Worm (Caenorhabditis elegans) whole organism, L1 larva: ENCODE measurements around the gene F46C5.7.
A peak's percentile ranks its signal among the peaks of the same experiment; 100 is the strongest.

Experiments used
- C04F5.9 ChIP-seq: sonication (generic microtip); optimal IDR thresholded peaks from 2 replicates; lab custom pipeline; 2016; ENCODE audit warnings: missing genetic modification characterization, missing compliant biosample characterization
- C16A3.4 ChIP-seq: fragments of 150-350 bp; optimal IDR thresholded peaks from 2 replicates; lab custom pipeline; 2014; ENCODE audit warnings: missing biosample characterization, missing genetic modification characterization
- C34B4.2 ChIP-seq: sonication (generic microtip); optimal IDR thresholded peaks from 2 replicates; lab custom pipeline; 2017; ENCODE audit warnings: mild to moderate bottlenecking, missing genetic modification characterization, missing compliant biosample characterization
- Y116A8C.19 ChIP-seq: sonication (generic microtip); optimal IDR thresholded peaks from 2 replicates; lab custom pipeline; 2016; ENCODE audit warnings: missing compliant biosample characterization, missing genetic modification characterization, borderline replicate concordance
- alr-1 ChIP-seq: fragments of 200-800 bp; sonication (Bioruptor generic); optimal IDR thresholded peaks from 2 replicates; lab custom pipeline; 2018; ENCODE audit warnings: borderline replicate concordance, mild to moderate bottlenecking, missing genetic modification characterization, missing compliant biosample characterization
- ama-1 ChIP-seq: fragments of 150-350 bp; optimal IDR thresholded peaks from 2 replicates; lab custom pipeline; 2014
- blmp-1 ChIP-seq: fragments of 150-350 bp; optimal IDR thresholded peaks from 2 replicates; lab custom pipeline; 2014; ENCODE audit warnings: missing biosample characterization, missing genetic modification characterization
- ceh-82 ChIP-seq, 3 experiments: fragments of 150-350 bp in 1 of 3; sonication (generic microtip) in 2 of 3; optimal IDR thresholded peaks; 2 replicates each; lab custom pipeline; 2014 to 2017; ENCODE audit warnings: missing biosample characterization in 3 of 3, missing genetic modification characterization in 3 of 3
- ceh-88 ChIP-seq: fragments of 200-800 bp; sonication (Bioruptor generic); IDR thresholded peaks from 2 replicates; pipeline ENCODE4 v1.3.6; 2022; ENCODE audit warnings: missing genetic modification characterization, missing compliant biosample characterization
- efl-1 ChIP-seq, 4 experiments: fragments of 150-350 bp; optimal IDR thresholded peaks in 3 of 4; peaks in 1 of 4; 1 replicate in 1 of 4; 2 replicates in 3 of 4; lab custom pipeline; 2014; ENCODE audit warnings: missing biosample characterization in 2 of 4, missing genetic modification characterization in 2 of 4, missing genetic modification reagents in 2 of 4
- egl-13 ChIP-seq: sonication (generic microtip); optimal IDR thresholded peaks from 2 replicates; lab custom pipeline; 2016; ENCODE audit warnings: missing genotype, missing genetic modification reagents, missing genetic modification characterization, missing compliant biosample characterization
- egl-27 ChIP-seq, 2 experiments: fragments of 150-350 bp in 1 of 2; sonication (generic microtip); optimal IDR thresholded peaks; 3 replicates each; lab custom pipeline; 2017 to 2018; ENCODE audit warnings: missing biosample characterization in 2 of 2, missing genetic modification characterization in 2 of 2, missing genetic modification reagents in 2 of 2
- elt-2 ChIP-seq: sonication (generic microtip); optimal IDR thresholded peaks from 2 replicates; lab custom pipeline; 2016; ENCODE audit warnings: missing genetic modification characterization, mild to moderate bottlenecking, inconsistent platforms, missing compliant biosample characterization, missing genetic modification reagents
- elt-3 ChIP-seq, 6 experiments: fragments of 150-350 bp in 1 of 6; sonication (generic microtip); optimal IDR thresholded peaks; 2 replicates each; lab custom pipeline; 2017 to 2018; ENCODE audit warnings: missing biosample characterization in 6 of 6, missing genetic modification characterization in 6 of 6, inconsistent platforms in 1 of 6
- ets-5 ChIP-seq: fragments of 200-800 bp; sonication (Bioruptor generic); IDR thresholded peaks from 2 replicates; pipeline ENCODE4 v1.3.6; 2022; ENCODE audit warnings: missing genetic modification characterization, missing compliant biosample characterization
- fkh-10 ChIP-seq: sonication (generic microtip); optimal IDR thresholded peaks from 2 replicates; lab custom pipeline; 2017; ENCODE audit warnings: missing biosample characterization, missing genetic modification reagents, missing genetic modification characterization
- fkh-4 ChIP-seq: sonication (generic microtip); optimal IDR thresholded peaks from 2 replicates; lab custom pipeline; 2016; ENCODE audit warnings: missing compliant biosample characterization, missing genetic modification characterization, borderline replicate concordance
- hlh-17 ChIP-seq: fragments of 200-800 bp; sonication (Bioruptor generic); optimal IDR thresholded peaks from 2 replicates; lab custom pipeline; 2018; ENCODE audit warnings: missing genetic modification characterization, mild to moderate bottlenecking, missing compliant biosample characterization, moderate library complexity, borderline replicate concordance
- irx-1 ChIP-seq: sonication (generic microtip); optimal IDR thresholded peaks from 2 replicates; lab custom pipeline; 2016; ENCODE audit warnings: missing genetic modification characterization, missing compliant biosample characterization
- lin-14 ChIP-seq: fragments of 200-800 bp; sonication (Bioruptor generic); optimal IDR thresholded peaks from 2 replicates; lab custom pipeline; 2018; ENCODE audit warnings: mild to moderate bottlenecking, missing genetic modification characterization, moderate library complexity, missing compliant biosample characterization
- lin-15B ChIP-seq: fragments of 150-350 bp; sonication (generic microtip); optimal IDR thresholded peaks from 3 replicates; lab custom pipeline; 2014; ENCODE audit warnings: missing biosample characterization, missing genetic modification characterization
- lin-39 ChIP-seq: fragments of 150-350 bp; optimal IDR thresholded peaks from 2 replicates; lab custom pipeline; 2014; ENCODE audit warnings: missing biosample characterization, missing genetic modification reagents, missing genetic modification characterization
- lsy-2 ChIP-seq, 2 experiments: fragments of 150-350 bp; optimal IDR thresholded peaks; 2 replicates each; lab custom pipeline; 2014; ENCODE audit warnings: missing biosample characterization in 2 of 2, missing genetic modification characterization in 2 of 2
- mdl-1 ChIP-seq, 2 experiments: fragments of 150-350 bp; optimal IDR thresholded peaks; 2 replicates each; lab custom pipeline; 2014 to 2017; ENCODE audit warnings: missing biosample characterization in 2 of 2, missing genetic modification characterization in 2 of 2, inconsistent platforms in 1 of 2
- mef-2 ChIP-seq: fragments of 150-350 bp; optimal IDR thresholded peaks from 2 replicates; lab custom pipeline; 2014; ENCODE audit warnings: missing biosample characterization, missing genetic modification characterization
- mep-1 ChIP-seq: fragments of 150-350 bp; optimal IDR thresholded peaks from 2 replicates; lab custom pipeline; 2014; ENCODE audit warnings: missing biosample characterization, missing genetic modification characterization
- nhr-11 ChIP-seq: fragments of 150-350 bp; optimal IDR thresholded peaks from 2 replicates; lab custom pipeline; 2014; ENCODE audit warnings: missing biosample characterization, missing genetic modification characterization
- nhr-20 ChIP-seq: sonication (generic microtip); optimal IDR thresholded peaks from 2 replicates; lab custom pipeline; 2016; ENCODE audit warnings: mild to moderate bottlenecking, missing genetic modification characterization, missing compliant biosample characterization
- nhr-28 ChIP-seq: fragments of 150-350 bp; optimal IDR thresholded peaks from 2 replicates; lab custom pipeline; 2014; ENCODE audit warnings: missing biosample characterization, missing genetic modification characterization
- nhr-76 ChIP-seq: sonication (generic microtip); optimal IDR thresholded peaks from 2 replicates; lab custom pipeline; 2017; ENCODE audit warnings: missing biosample characterization, missing genetic modification characterization
- nhr-77 ChIP-seq: fragments of 150-350 bp; optimal IDR thresholded peaks from 2 replicates; lab custom pipeline; 2014; ENCODE audit warnings: missing biosample characterization, missing genetic modification characterization
- nhr-84 ChIP-seq: sonication (generic microtip); optimal IDR thresholded peaks from 2 replicates; lab custom pipeline; 2017; ENCODE audit warnings: missing biosample characterization, missing genetic modification characterization
- nhr-85 ChIP-seq: sonication (generic microtip); peaks from one replicate; lab custom pipeline; 2016; ENCODE audit warnings: missing genetic modification characterization, inconsistent platforms, missing compliant biosample characterization
- pag-3 ChIP-seq: sonication (generic microtip); optimal IDR thresholded peaks from 2 replicates; lab custom pipeline; 2017; ENCODE audit warnings: missing genetic modification characterization, mild to moderate bottlenecking, missing compliant biosample characterization, antibody characterized with exemption, borderline replicate concordance; ENCODE audit not compliant: insufficient read depth
- rnt-1 ChIP-seq: sonication (generic microtip); optimal IDR thresholded peaks from 2 replicates; lab custom pipeline; 2016; ENCODE audit warnings: mild to moderate bottlenecking, missing genetic modification characterization, moderate library complexity, missing compliant biosample characterization
- skn-1 ChIP-seq: fragments of 150-350 bp; optimal IDR thresholded peaks from 2 replicates; lab custom pipeline; 2014; ENCODE audit warnings: missing biosample characterization, missing genetic modification characterization
- snpc-4 ChIP-seq: fragments of 150-350 bp; optimal IDR thresholded peaks from 2 replicates; lab custom pipeline; 2014; ENCODE audit warnings: missing biosample characterization, missing genetic modification characterization
- snu-23 ChIP-seq: sonication (generic microtip); optimal IDR thresholded peaks from 2 replicates; lab custom pipeline; 2016; ENCODE audit warnings: missing genetic modification characterization, missing compliant biosample characterization
- sox-4 ChIP-seq: sonication (generic microtip); optimal IDR thresholded peaks from 2 replicates; lab custom pipeline; 2016; ENCODE audit warnings: missing genetic modification characterization, missing compliant biosample characterization
- swsn-7 ChIP-seq: sonication (generic microtip); optimal IDR thresholded peaks from 2 replicates; lab custom pipeline; 2016; ENCODE audit warnings: missing genetic modification characterization, missing compliant biosample characterization
- tbx-2 ChIP-seq: sonication (generic microtip); optimal IDR thresholded peaks from 2 replicates; lab custom pipeline; 2016; ENCODE audit warnings: missing genetic modification characterization, missing compliant biosample characterization
- tlp-1 ChIP-seq: fragments of 150-350 bp; optimal IDR thresholded peaks from 2 replicates; lab custom pipeline; 2014; ENCODE audit warnings: missing biosample characterization, missing genetic modification characterization
- unc-130 ChIP-seq: fragments of 150-350 bp; optimal IDR thresholded peaks from 2 replicates; lab custom pipeline; 2017; ENCODE audit warnings: missing biosample characterization, missing genetic modification characterization, inconsistent platforms
- unc-62 ChIP-seq: fragments of 150-350 bp; optimal IDR thresholded peaks from 2 replicates; lab custom pipeline; 2014; ENCODE audit warnings: missing biosample characterization, missing genetic modification reagents, missing genetic modification characterization
- unc-86 ChIP-seq: sonication (generic microtip); optimal IDR thresholded peaks from 2 replicates; lab custom pipeline; 2016; ENCODE audit warnings: missing genetic modification characterization, missing compliant biosample characterization
- unc-98 ChIP-seq: fragments of 200-800 bp; sonication (Bioruptor generic); IDR thresholded peaks from 2 replicates; pipeline ENCODE4 v1.3.6; 2022; ENCODE audit warnings: missing genetic modification characterization, missing compliant biosample characterization
- vab-15 ChIP-seq: sonication (generic microtip); optimal IDR thresholded peaks from 2 replicates; lab custom pipeline; 2017; ENCODE audit warnings: missing genotype, mild to moderate bottlenecking, missing genetic modification characterization, missing compliant biosample characterization
- xbp-1 ChIP-seq: sonication (generic microtip); optimal IDR thresholded peaks from 2 replicates; lab custom pipeline; 2016; ENCODE audit warnings: missing genetic modification characterization, missing compliant biosample characterization
- zip-4 ChIP-seq: fragments of 200-800 bp; sonication (Bioruptor generic); optimal IDR thresholded peaks from 2 replicates; lab custom pipeline; 2018; ENCODE audit warnings: mild to moderate bottlenecking, missing genetic modification characterization, moderate library complexity, missing compliant biosample characterization
- ztf-11 ChIP-seq, 2 experiments: sonication (generic microtip); optimal IDR thresholded peaks; 2 replicates each; lab custom pipeline; 2016 to 2017; ENCODE audit warnings: missing genetic modification characterization in 2 of 2, missing biosample characterization in 1 of 2, missing compliant biosample characterization in 1 of 2
- ztf-4 ChIP-seq: fragments of 150-350 bp; optimal IDR thresholded peaks from 2 replicates; lab custom pipeline; 2014; ENCODE audit warnings: missing biosample characterization, missing genetic modification characterization

The F46C5.7 gene

DNA sequence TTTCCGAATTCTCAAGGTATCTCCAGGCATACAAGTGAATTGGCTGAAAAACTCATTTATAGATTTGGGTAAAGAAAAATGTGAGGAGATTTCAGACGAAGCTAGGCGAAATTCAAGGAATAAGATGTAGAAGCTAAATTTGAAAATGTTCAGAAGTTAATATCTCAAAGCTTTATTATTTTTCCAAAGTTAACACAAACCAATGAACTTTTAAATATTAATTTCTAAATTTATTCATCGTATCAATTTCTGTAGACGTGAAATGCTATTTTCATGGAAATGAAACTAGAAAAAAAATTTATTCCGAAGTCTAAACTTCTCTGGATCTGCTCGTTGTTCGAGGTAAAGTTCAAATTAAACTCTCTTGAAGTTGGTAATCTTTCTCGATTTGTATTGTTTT lies 6.2 kb downstream of the F46C5.7 start, which contains the start of gene agxt-1:
TSS of gene agxt-1 (plus strand) at position 301 of the 400 bp plus-strand sequence.
- TF ChIP-seq zip-4 (GFP tag; lab: Kevin White, UChicago) (no peak), rnt-1 (tag; lab: Kevin White, UChicago) (no peak)

- TF ChIP-seq mef-2 (no peak), hlh-17 (no peak), C04F5.9 (tag; lab: Kevin White, UChicago) (no peak), nhr-77 (tag; lab: Kevin White, UChicago) (no peak), fkh-4 (no peak), efl-1 (optimal IDR thresholded peaks at IDR 0.05; lab: Kevin White, UChicago) (no peak), efl-1 (GFP tag; optimal IDR thresholded peaks at IDR 0.05 in 1 of 2; lab: Kevin White, UChicago) (peak in 1 of 2 experiments; percentile 0), nhr-28 (tag; lab: Kevin White, UChicago) (no peak), swsn-7 (tag; lab: Kevin White, UChicago) (no peak), zip-4 (GFP tag; lab: Kevin White, UChicago) (no peak), pag-3 (tag; lab: Kevin White, UChicago) (no peak), ztf-11 (tag; optimal IDR thresholded peaks at IDR 0.05; lab: Kevin White, UChicago) (no peak), elt-2 (tag; lab: Kevin White, UChicago) (no peak), lin-14 (GFP tag; lab: Kevin White, UChicago) (peak; percentile 45), alr-1 (tag; lab: Kevin White, UChicago) (no peak), snpc-4 (tag; lab: Kevin White, UChicago) (no peak), C34B4.2 (tag; lab: Kevin White, UChicago) (no peak), tbx-2 (tag; lab: Kevin White, UChicago) (no peak), nhr-20 (peak; percentile 30), rnt-1 (tag; lab: Kevin White, UChicago) (no peak), unc-62 (GFP tag; lab: Kevin White, UChicago) (no peak), ceh-82 (tag; optimal IDR thresholded peaks at IDR 0.05; lab: Kevin White, UChicago) (no peak), unc-130 (tag; lab: Kevin White, UChicago) (no peak), skn-1 (tag; lab: Kevin White, UChicago) (no peak), ama-1 (no peak), lin-39 (tag; lab: Kevin White, UChicago) (no peak), Y116A8C.19 (tag; lab: Kevin White, UChicago) (no peak), unc-86 (tag; lab: Kevin White, UChicago) (no peak), xbp-1 (tag; lab: Kevin White, UChicago) (no peak), lin-15B (tag; lab: Kevin White, UChicago) (no peak), tlp-1 (tag; lab: Kevin White, UChicago) (no peak), elt-3 (tag; optimal IDR thresholded peaks at IDR 0.05; lab: Kevin White, UChicago) (peak in 1 of 6 experiments; percentile 38), blmp-1 (tag; lab: Kevin White, UChicago) (peak; percentile 45), nhr-85 (tag; lab: Kevin White, UChicago) (peak; percentile 73), fkh-10 (GFP tag; lab: Kevin White, UChicago) (no peak), nhr-76 (tag; lab: Kevin White, UChicago) (no peak), egl-13 (tag; lab: Kevin White, UChicago) (no peak), ceh-88 (GFP tag; lab: Robert Waterston, UW) (no peak), unc-98 (GFP tag; lab: Robert Waterston, UW) (no peak), nhr-11 (tag; lab: Kevin White, UChicago) (no peak), irx-1 (tag; lab: Kevin White, UChicago) (no peak), egl-27 (tag; optimal IDR thresholded peaks at IDR 0.05; lab: Kevin White, UChicago) (no peak), nhr-84 (tag; lab: Kevin White, UChicago) (no peak), snu-23 (peak; percentile 22), mep-1 (tag; lab: Kevin White, UChicago) (no peak), ets-5 (no peak), C16A3.4 (tag; lab: Kevin White, UChicago) (no peak), ztf-4 (no peak), sox-4 (tag; lab: Kevin White, UChicago) (no peak), mdl-1 (tag; optimal IDR thresholded peaks at IDR 0.05; lab: Kevin White, UChicago) (no peak), vab-15 (tag; lab: Kevin White, UChicago) (no peak), lsy-2 (tag; optimal IDR thresholded peaks at IDR 0.05; lab: Kevin White, UChicago) (no peak)
Observed at ce11 chrII:8845932-8846331, 6.8 kb downstream of the F46C5.7 start.
